Worm (Caenorhabditis elegans): ENCODE data around the gene C18E9.8.

The C18E9.8 gene

DNA sequence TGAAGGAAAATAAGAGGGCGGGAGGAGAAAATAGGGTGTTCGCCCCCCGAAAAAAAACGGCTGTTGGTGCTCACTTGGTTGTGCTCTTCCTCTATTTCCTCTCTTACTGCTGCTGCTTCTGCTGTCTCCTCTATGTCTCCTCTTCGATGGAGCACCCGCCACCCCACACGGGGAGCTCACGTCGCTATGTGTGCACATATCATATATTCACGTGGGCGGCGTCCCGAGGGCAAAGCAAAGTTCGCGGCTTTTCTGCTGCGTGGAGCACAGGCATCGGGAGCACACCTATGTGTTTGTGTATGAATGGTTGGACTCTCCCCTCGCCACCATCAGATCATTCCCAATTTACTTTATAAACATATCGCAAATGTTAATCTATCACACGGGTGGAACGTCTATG, 25.5 kb upstream of the C18E9.8 start (continued):
- TF ChIP-seq unc-98 (GFP tag; IDR thresholded peaks at IDR 0.05) (no peak), aly-2 (tag; optimal IDR thresholded peaks at IDR 0.05) (no peak), zag-1 (tag; optimal IDR thresholded peaks at IDR 0.05) (no peak), mef-2 (tag; optimal IDR thresholded peaks at IDR 0.05) (no peak)

DNA sequence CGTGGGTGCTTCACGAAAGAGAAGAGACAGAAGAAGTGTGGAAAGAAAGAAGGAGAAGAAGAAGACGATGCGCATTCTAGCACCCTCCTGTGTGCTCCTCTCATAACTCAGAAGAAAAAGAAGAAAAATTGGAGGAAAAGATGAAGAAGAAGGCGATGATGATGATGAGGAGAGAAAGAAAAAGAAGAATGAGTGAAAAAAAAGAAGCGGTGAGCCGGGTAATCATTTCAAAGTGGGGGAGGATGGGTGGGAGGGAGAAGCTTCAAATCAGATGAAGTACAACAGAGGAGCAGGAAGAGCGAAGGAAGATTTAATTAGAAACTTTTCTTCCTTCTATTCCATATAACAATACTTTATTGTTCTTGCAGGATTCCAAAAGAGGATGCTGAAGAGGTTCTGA, 22.8 kb upstream of the C18E9.8 start:
- TF ChIP-seq snu-23 (GFP tag; optimal IDR thresholded peaks at IDR 0.05) (no peak), hpl-2 (GFP tag; optimal IDR thresholded peaks at IDR 0.05) (no peak), ceh-82 (tag; optimal IDR thresholded peaks at IDR 0.05) (peak in 1 of 3 experiments; percentile 12), lin-14 (GFP tag; optimal IDR thresholded peaks at IDR 0.05) (peak; percentile 74)

DNA sequence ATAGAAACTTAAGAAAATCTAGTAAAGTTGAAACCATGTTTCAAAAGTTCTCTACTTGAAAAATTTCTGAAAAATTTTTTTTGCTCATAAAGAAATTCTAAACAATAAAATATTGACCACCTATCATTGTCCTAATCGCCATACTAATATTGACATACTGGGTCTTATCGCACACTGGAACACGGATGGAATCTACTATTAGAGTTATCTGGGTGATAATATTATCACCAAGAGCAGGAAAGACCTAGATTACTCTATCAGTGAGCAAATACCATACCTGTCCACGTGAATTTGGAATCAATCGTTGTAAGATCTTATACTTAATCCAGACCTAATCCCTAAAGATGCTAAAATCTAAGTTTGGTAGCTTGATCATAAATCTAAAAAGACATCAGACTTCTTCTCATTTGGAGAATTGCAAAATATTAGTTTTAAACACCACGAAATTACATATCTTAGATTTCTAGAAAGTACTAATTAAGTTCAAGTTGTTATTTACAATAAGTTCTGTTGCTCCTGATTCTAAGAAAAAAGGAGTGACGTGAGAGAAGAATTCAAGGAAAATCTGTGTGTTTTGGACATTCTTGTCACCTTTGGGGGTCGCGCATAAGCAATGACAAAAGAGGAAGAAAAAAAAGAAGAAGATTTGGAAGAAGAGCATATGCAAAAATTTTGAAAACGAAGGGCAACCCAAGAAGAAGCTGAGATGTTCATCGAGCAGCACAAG, 22.3 kb upstream of the C18E9.8 start:
- TF ChIP-seq dsc-1 (tag; optimal IDR thresholded peaks at IDR 0.05) (peak; percentile 55), fkh-8 (tag; optimal IDR thresholded peaks at IDR 0.05) (peak; percentile 82), pqm-1 (tag; optimal IDR thresholded peaks at IDR 0.05) (peak; percentile 76), elt-2 (tag; optimal IDR thresholded peaks at IDR 0.05) (peak; percentile 88), vab-15 (tag; optimal IDR thresholded peaks at IDR 0.05) (no peak), mdl-1 (tag; optimal IDR thresholded peaks at IDR 0.05) (no peak), tlp-1 (tag; optimal IDR thresholded peaks at IDR 0.05) (peak; percentile 52), fkh-4 (tag; optimal IDR thresholded peaks at IDR 0.05; ENCODE audit: borderline replicate concordance) (no peak), efl-1 (optimal IDR thresholded peaks at IDR 0.05) (no peak), efl-1 (GFP tag; optimal IDR thresholded peaks at IDR 0.05 in 1 of 2) (peak in 1 of 2 experiments; percentile 59), Y116A8C.19 (tag; optimal IDR thresholded peaks at IDR 0.05; ENCODE audit: borderline replicate concordance) (no peak), blmp-1 (tag; optimal IDR thresholded peaks at IDR 0.05) (no peak), C34B4.2 (tag; optimal IDR thresholded peaks at IDR 0.05) (no peak), tbx-2 (tag; optimal IDR thresholded peaks at IDR 0.05) (no peak), nhr-71 (tag; optimal IDR thresholded peaks at IDR 0.05) (peak; percentile 84), pax-3 (tag; optimal IDR thresholded peaks at IDR 0.05) (peak; percentile 67), sox-4 (tag; optimal IDR thresholded peaks at IDR 0.05) (peak; percentile 35), nhr-47 (tag; optimal IDR thresholded peaks at IDR 0.05) (peak; percentile 57), ceh-63 (GFP tag; optimal IDR thresholded peaks at IDR 0.05) (no peak), nhr-77 (tag; optimal IDR thresholded peaks at IDR 0.05) (no peak), lin-14 (GFP tag; optimal IDR thresholded peaks at IDR 0.05) (no peak), rnt-1 (tag; optimal IDR thresholded peaks at IDR 0.05) (no peak)

DNA sequence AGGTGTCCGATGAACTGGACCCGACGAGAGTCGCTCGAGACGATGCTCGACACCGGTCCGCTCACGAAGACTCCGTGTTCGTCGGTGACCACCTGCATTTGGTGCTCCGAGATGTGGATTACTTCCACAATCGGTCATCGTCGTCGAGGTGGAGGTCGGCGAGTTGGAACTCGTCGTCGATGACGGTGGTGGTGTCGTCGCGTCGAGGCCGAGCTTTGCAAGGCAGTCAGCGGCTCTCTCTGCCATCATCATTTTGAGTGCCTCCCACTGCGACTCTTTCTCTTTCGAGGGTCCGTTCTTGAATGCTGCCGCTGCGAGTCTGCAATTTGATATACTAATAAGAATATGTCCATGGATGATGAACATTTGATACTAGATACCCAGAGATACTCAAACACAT, 19.9 kb upstream of the C18E9.8 start:
- TF ChIP-seq pqm-1 (tag; optimal IDR thresholded peaks at IDR 0.05) (no peak), zag-1 (tag; optimal IDR thresholded peaks at IDR 0.05) (no peak), mdl-1 (tag; optimal IDR thresholded peaks at IDR 0.05) (no peak), alr-1 (tag; optimal IDR thresholded peaks at IDR 0.05; ENCODE audit: borderline replicate concordance) (no peak), jun-1 (tag; optimal IDR thresholded peaks at IDR 0.05) (no peak)

- peak; percentile 7 for TF ChIP-seq fkh-8 (tag; optimal IDR thresholded peaks at IDR 0.05)
- TF ChIP-seq unc-86 (tag; optimal IDR thresholded peaks at IDR 0.05), result no peak
- no peak for TF ChIP-seq nhr-11 (tag; optimal IDR thresholded peaks at IDR 0.05)
Measured at ce11 chrII:9005067-9005466, 17.2 kb upstream of the C18E9.8 start, which contains the start of gene F44G4.7. TSS of gene F44G4.7 (minus strand) at chrII:9005167.

Data from whole organism, L1 larva.